Worm (Caenorhabditis elegans) whole organism, L1 larva: ENCODE data around the gene srg-25.

Source experiments
- C04F5.9 ChIP-seq: sonication (generic microtip); optimal IDR thresholded peaks from 2 replicates; lab custom pipeline; 2016; ENCODE audit warnings: missing genetic modification characterization, missing compliant biosample characterization
- alr-1 ChIP-seq: fragments of 200-800 bp; sonication (Bioruptor generic); optimal IDR thresholded peaks from 2 replicates; lab custom pipeline; 2018; ENCODE audit warnings: borderline replicate concordance, mild to moderate bottlenecking, missing genetic modification characterization, missing compliant biosample characterization
- aly-2 ChIP-seq: fragments of 150-350 bp; optimal IDR thresholded peaks from 2 replicates; lab custom pipeline; 2014; ENCODE audit warnings: missing biosample characterization, missing genetic modification characterization
- ama-1 ChIP-seq: fragments of 150-350 bp; optimal IDR thresholded peaks from 2 replicates; lab custom pipeline; 2014
- blmp-1 ChIP-seq: fragments of 150-350 bp; optimal IDR thresholded peaks from 2 replicates; lab custom pipeline; 2014; ENCODE audit warnings: missing biosample characterization, missing genetic modification characterization
- ceh-8 ChIP-seq: fragments of 200-800 bp; sonication (Bioruptor generic); optimal IDR thresholded peaks from 2 replicates; lab custom pipeline; 2018; ENCODE audit warnings: mild to moderate bottlenecking, missing genetic modification characterization, moderate library complexity, missing compliant biosample characterization
- ceh-90 ChIP-seq: sonication (generic microtip); optimal IDR thresholded peaks from 2 replicates; lab custom pipeline; 2016; ENCODE audit warnings: missing genetic modification characterization, missing compliant biosample characterization
- ces-1 ChIP-seq: fragments of 150-350 bp; optimal IDR thresholded peaks from 2 replicates; lab custom pipeline; 2014; ENCODE audit warnings: missing biosample characterization, missing genetic modification reagents, missing genetic modification characterization
- dsc-1 ChIP-seq: sonication (generic microtip); optimal IDR thresholded peaks from 2 replicates; lab custom pipeline; 2016; ENCODE audit warnings: mild to moderate bottlenecking, missing genetic modification characterization, missing compliant biosample characterization
- efl-1 ChIP-seq, 4 experiments: fragments of 150-350 bp; optimal IDR thresholded peaks in 3 of 4; peaks in 1 of 4; 1 replicate in 1 of 4; 2 replicates in 3 of 4; lab custom pipeline; 2014; ENCODE audit warnings: missing biosample characterization in 2 of 4, missing genetic modification characterization in 2 of 4, missing genetic modification reagents in 2 of 4
- efl-3 ChIP-seq: fragments of 200-800 bp; sonication (Bioruptor generic); optimal IDR thresholded peaks from 2 replicates; lab custom pipeline; 2018; ENCODE audit warnings: mild to moderate bottlenecking, missing genetic modification characterization, missing compliant biosample characterization
- egl-13 ChIP-seq: sonication (generic microtip); optimal IDR thresholded peaks from 2 replicates; lab custom pipeline; 2016; ENCODE audit warnings: missing genotype, missing genetic modification reagents, missing genetic modification characterization, missing compliant biosample characterization
- fkh-4 ChIP-seq: sonication (generic microtip); optimal IDR thresholded peaks from 2 replicates; lab custom pipeline; 2016; ENCODE audit warnings: missing compliant biosample characterization, missing genetic modification characterization, borderline replicate concordance
- fkh-8 ChIP-seq: sonication (generic microtip); optimal IDR thresholded peaks from 2 replicates; lab custom pipeline; 2016; ENCODE audit warnings: mild to moderate bottlenecking, missing genetic modification characterization, missing compliant biosample characterization
- hpl-2 ChIP-seq: fragments of 150-350 bp; optimal IDR thresholded peaks from 2 replicates; lab custom pipeline; 2014; ENCODE audit warnings: missing biosample characterization, missing genetic modification reagents, missing genetic modification characterization
- jun-1 ChIP-seq: fragments of 150-350 bp; optimal IDR thresholded peaks from 2 replicates; lab custom pipeline; 2014; ENCODE audit warnings: missing biosample characterization, missing genetic modification reagents, missing genetic modification characterization
- lin-13 ChIP-seq: fragments of 150-350 bp; optimal IDR thresholded peaks from 2 replicates; lab custom pipeline; 2014; ENCODE audit warnings: missing biosample characterization, missing genetic modification reagents, missing genetic modification characterization
- nhr-28 ChIP-seq: fragments of 150-350 bp; optimal IDR thresholded peaks from 2 replicates; lab custom pipeline; 2014; ENCODE audit warnings: missing biosample characterization, missing genetic modification characterization
- nhr-47 ChIP-seq: sonication (generic microtip); optimal IDR thresholded peaks from 2 replicates; lab custom pipeline; 2016; ENCODE audit warnings: mild to moderate bottlenecking, missing genetic modification characterization, moderate library complexity, missing compliant biosample characterization
- nhr-84 ChIP-seq: sonication (generic microtip); optimal IDR thresholded peaks from 2 replicates; lab custom pipeline; 2017; ENCODE audit warnings: missing biosample characterization, missing genetic modification characterization
- nhr-85 ChIP-seq: sonication (generic microtip); peaks from one replicate; lab custom pipeline; 2016; ENCODE audit warnings: missing genetic modification characterization, inconsistent platforms, missing compliant biosample characterization
- pag-3 ChIP-seq: sonication (generic microtip); optimal IDR thresholded peaks from 2 replicates; lab custom pipeline; 2017; ENCODE audit warnings: missing genetic modification characterization, mild to moderate bottlenecking, missing compliant biosample characterization, antibody characterized with exemption, borderline replicate concordance; ENCODE audit not compliant: insufficient read depth
- pax-3 ChIP-seq: fragments of 200-800 bp; sonication (Bioruptor generic); optimal IDR thresholded peaks from 2 replicates; lab custom pipeline; 2018; ENCODE audit warnings: mild to moderate bottlenecking, missing genetic modification characterization, moderate library complexity, missing compliant biosample characterization
- rnt-1 ChIP-seq: sonication (generic microtip); optimal IDR thresholded peaks from 2 replicates; lab custom pipeline; 2016; ENCODE audit warnings: mild to moderate bottlenecking, missing genetic modification characterization, moderate library complexity, missing compliant biosample characterization
- skn-1 ChIP-seq: fragments of 150-350 bp; optimal IDR thresholded peaks from 2 replicates; lab custom pipeline; 2014; ENCODE audit warnings: missing biosample characterization, missing genetic modification characterization
- snpc-4 ChIP-seq: fragments of 150-350 bp; optimal IDR thresholded peaks from 2 replicates; lab custom pipeline; 2014; ENCODE audit warnings: missing biosample characterization, missing genetic modification characterization
- sox-4 ChIP-seq: sonication (generic microtip); optimal IDR thresholded peaks from 2 replicates; lab custom pipeline; 2016; ENCODE audit warnings: missing genetic modification characterization, missing compliant biosample characterization
- tbx-2 ChIP-seq: sonication (generic microtip); optimal IDR thresholded peaks from 2 replicates; lab custom pipeline; 2016; ENCODE audit warnings: missing genetic modification characterization, missing compliant biosample characterization
- unc-62 ChIP-seq: fragments of 150-350 bp; optimal IDR thresholded peaks from 2 replicates; lab custom pipeline; 2014; ENCODE audit warnings: missing biosample characterization, missing genetic modification reagents, missing genetic modification characterization
- unc-98 ChIP-seq: fragments of 200-800 bp; sonication (Bioruptor generic); IDR thresholded peaks from 2 replicates; pipeline ENCODE4 v1.3.6; 2022; ENCODE audit warnings: missing genetic modification characterization, missing compliant biosample characterization
- xbp-1 ChIP-seq: sonication (generic microtip); optimal IDR thresholded peaks from 2 replicates; lab custom pipeline; 2016; ENCODE audit warnings: missing genetic modification characterization, missing compliant biosample characterization
- zag-1 ChIP-seq: fragments of 150-350 bp; optimal IDR thresholded peaks from 2 replicates; lab custom pipeline; 2014; ENCODE audit warnings: missing biosample characterization, missing genetic modification characterization
- ztf-11 ChIP-seq, 2 experiments: sonication (generic microtip); optimal IDR thresholded peaks; 2 replicates each; lab custom pipeline; 2016 to 2017; ENCODE audit warnings: missing genetic modification characterization in 2 of 2, missing biosample characterization in 1 of 2, missing compliant biosample characterization in 1 of 2

srg-25 gene

ce11 chrV:5311635-5312034 lies 33.7 kb downstream of the srg-25 start, which contains the start of gene C10G8.4:
TSS of gene C10G8.4 (plus strand) at chrV:5311935.
- TF ChIP-seq ces-1 (GFP tag; lab: Kevin White, UChicago) (no peak), unc-98 (GFP tag; lab: Robert Waterston, UW) (no peak), tbx-2 (tag; lab: Kevin White, UChicago) (no peak), xbp-1 (tag; lab: Kevin White, UChicago) (no peak), ama-1 (lab: Kevin White, UChicago) (no peak), C04F5.9 (tag; lab: Kevin White, UChicago) (no peak), ztf-11 (tag; optimal IDR thresholded peaks at IDR 0.05; lab: Kevin White, UChicago) (no peak), fkh-8 (tag; lab: Kevin White, UChicago) (no peak), ceh-90 (tag; lab: Kevin White, UChicago) (no peak), rnt-1 (tag; lab: Kevin White, UChicago) (no peak), unc-62 (no peak), nhr-47 (tag; lab: Kevin White, UChicago) (no peak), aly-2 (tag; lab: Kevin White, UChicago) (no peak), skn-1 (tag; lab: Kevin White, UChicago) (no peak), fkh-4 (tag; lab: Kevin White, UChicago) (no peak), sox-4 (tag; lab: Kevin White, UChicago) (no peak), pag-3 (tag; lab: Kevin White, UChicago) (no peak)
- TF ChIP-seq, all 84 proteins: peak for 0

ce11 chrV:5304366-5304765 lies 41.0 kb downstream of the srg-25 start:
- TF ChIP-seq efl-1 (optimal IDR thresholded peaks at IDR 0.05; lab: Kevin White, UChicago) (no peak), efl-1 (GFP tag; optimal IDR thresholded peaks at IDR 0.05 in 1 of 2; lab: Kevin White, UChicago) (no peak), dsc-1 (tag; lab: Kevin White, UChicago) (peak; percentile 97), fkh-4 (tag; lab: Kevin White, UChicago) (peak; percentile 93), aly-2 (tag; lab: Kevin White, UChicago) (no peak), nhr-84 (no peak)

ce11 chrV:5303389-5303788 lies 41.9 kb downstream of the srg-25 start, which contains the start of gene ncx-2:
TSS of gene ncx-2 (plus strand) at chrV:5303689.
- TF ChIP-seq dsc-1 (tag; lab: Kevin White, UChicago) = no peak
- no peak for TF ChIP-seq alr-1
- TF ChIP-seq jun-1 (tag; lab: Kevin White, UChicago) = no peak
- TF ChIP-seq lin-13 (GFP tag; lab: Kevin White, UChicago) = no peak
- no peak for TF ChIP-seq aly-2 (tag; lab: Kevin White, UChicago)
- TF ChIP-seq blmp-1 (tag; lab: Kevin White, UChicago) = no peak
- TF ChIP-seq ama-1 (lab: Kevin White, UChicago) = no peak
- TF ChIP-seq nhr-85 (tag; lab: Kevin White, UChicago) = no peak
- TF ChIP-seq zag-1 = no peak
- TF ChIP-seq efl-3 = no peak
- no peak for TF ChIP-seq ceh-8 (GFP tag; lab: Kevin White, UChicago)
- no peak for TF ChIP-seq egl-13 (tag; lab: Kevin White, UChicago)

- TF ChIP-seq snpc-4 (tag; lab: Kevin White, UChicago) (no peak), fkh-8 (tag; lab: Kevin White, UChicago) (peak; percentile 59), dsc-1 (tag; lab: Kevin White, UChicago) (peak; percentile 27), nhr-28 (tag; lab: Kevin White, UChicago) (no peak)
- TF ChIP-seq, all 84 proteins: peak for 2
Measured at ce11 chrV:5301226-5301625, 44.1 kb downstream of the srg-25 start.

- TF ChIP-seq hpl-2 (GFP tag; lab: Kevin White, UChicago) = no peak
- TF ChIP-seq pax-3 (tag; lab: Kevin White, UChicago) = no peak
Measured at ce11 chrV:5297740-5298139, 47.6 kb downstream of the srg-25 start.
